Worm (Caenorhabditis elegans) whole organism, L2 larva: Measurements from ENCODE around the gene C01G10.17.

ENCODE experiments used
- elt-1 ChIP-seq: fragments of 150-350 bp; optimal IDR thresholded peaks from 2 replicates; lab custom pipeline; 2014; ENCODE audit warnings: missing biosample characterization, missing genetic modification characterization
- elt-3 ChIP-seq: sonication (generic microtip); optimal IDR thresholded peaks from 2 replicates; lab custom pipeline; 2017; ENCODE audit warnings: missing biosample characterization, missing genetic modification characterization
- lin-13 ChIP-seq: fragments of 150-350 bp; optimal IDR thresholded peaks from 2 replicates; lab custom pipeline; 2014; ENCODE audit warnings: missing biosample characterization, missing genetic modification reagents, missing genetic modification characterization
- mdl-1 ChIP-seq, 2 experiments: fragments of 150-350 bp in 1 of 2; sonication (generic microtip) in 1 of 2; optimal IDR thresholded peaks; 2 replicates each; lab custom pipeline; 2017; ENCODE audit warnings: missing biosample characterization in 2 of 2, missing genetic modification characterization in 2 of 2
- peb-1 ChIP-seq: fragments of 150-350 bp; optimal IDR thresholded peaks from 2 replicates; lab custom pipeline; 2014; ENCODE audit warnings: missing biosample characterization, missing genetic modification characterization
- zag-1 ChIP-seq: fragments of 150-350 bp; optimal IDR thresholded peaks from 2 replicates; lab custom pipeline; 2014; ENCODE audit warnings: missing biosample characterization, missing genetic modification characterization

DNA sequence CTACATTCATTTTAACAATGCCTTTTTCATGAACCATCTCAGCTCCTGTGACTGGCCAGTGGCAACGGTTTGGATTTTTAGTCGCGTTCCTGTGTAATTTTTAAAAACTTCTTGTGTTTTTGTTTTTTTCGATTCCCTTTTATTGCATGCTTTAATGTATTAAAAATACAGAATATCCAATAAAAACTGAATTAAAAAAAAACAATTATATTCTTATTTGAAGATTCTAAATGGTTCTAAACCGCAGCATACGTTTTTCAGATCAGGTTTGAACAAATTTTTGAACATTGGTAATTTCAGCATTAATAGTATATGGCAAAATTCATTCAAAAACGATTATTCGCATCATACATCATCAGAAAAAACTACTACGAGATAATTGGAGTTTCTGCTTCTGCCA, 22.2 kb upstream of the C01G10.17 start, which contains the start of gene dnj-3:
- TF ChIP-seq peb-1 (tag; lab: Kevin White, UChicago) (no peak), zag-1 (tag; lab: Kevin White, UChicago) (no peak), mdl-1 (tag; optimal IDR thresholded peaks at IDR 0.05; lab: Kevin White, UChicago) (no peak), lin-13 (GFP tag; lab: Kevin White, UChicago) (no peak), elt-3 (tag; lab: Kevin White, UChicago) (no peak), elt-1 (no peak)
